Worm (Caenorhabditis elegans) whole organism, L3 larva: ENCODE measurements around the gene patr-1.
A peak's percentile ranks its signal among the peaks of the same experiment; 100 is the strongest.

Experiments
- ZK546.5 ChIP-seq: sonication (generic microtip); optimal IDR thresholded peaks from 2 replicates; lab custom pipeline; 2017; ENCODE audit warnings: missing biosample characterization, missing genetic modification characterization
- aly-2 ChIP-seq: fragments of 150-350 bp; optimal IDR thresholded peaks from 2 replicates; lab custom pipeline; 2014; ENCODE audit warnings: missing biosample characterization, missing genetic modification characterization
- ceh-28 ChIP-seq: fragments of 150-350 bp; optimal IDR thresholded peaks from 2 replicates; lab custom pipeline; 2014; ENCODE audit warnings: missing biosample characterization, missing genetic modification reagents, missing genetic modification characterization
- ceh-82 ChIP-seq: fragments of 150-350 bp; optimal IDR thresholded peaks from 2 replicates; lab custom pipeline; 2014; ENCODE audit warnings: missing biosample characterization, missing genetic modification characterization
- ceh-9 ChIP-seq: sonication (generic microtip); optimal IDR thresholded peaks from 2 replicates; lab custom pipeline; 2018; ENCODE audit warnings: missing biosample characterization, missing genetic modification characterization
- daf-12 ChIP-seq: fragments of 150-350 bp; optimal IDR thresholded peaks from 2 replicates; lab custom pipeline; 2014; ENCODE audit warnings: missing biosample characterization, missing genetic modification reagents, missing genetic modification characterization
- egl-27 ChIP-seq: sonication (generic microtip); optimal IDR thresholded peaks from 4 replicates; lab custom pipeline; 2017; ENCODE audit warnings: missing biosample characterization, missing genetic modification reagents, missing genetic modification characterization
- elt-1 ChIP-seq: fragments of 150-350 bp; optimal IDR thresholded peaks from 2 replicates; lab custom pipeline; 2014; ENCODE audit warnings: missing biosample characterization, missing genetic modification characterization
- elt-2 ChIP-seq: sonication (generic microtip); optimal IDR thresholded peaks from 2 replicates; lab custom pipeline; 2016; ENCODE audit warnings: missing genetic modification reagents, mild to moderate bottlenecking, missing genetic modification characterization, missing compliant biosample characterization
- elt-3 ChIP-seq, 3 experiments: fragments of 150-350 bp in 1 of 3; sonication (generic microtip) in 2 of 3; optimal IDR thresholded peaks; 2 replicates in 2 of 3; 4 replicates in 1 of 3; lab custom pipeline; 2014 to 2017; ENCODE audit warnings: missing biosample characterization in 3 of 3, missing genetic modification characterization in 3 of 3
- eor-1 ChIP-seq, 2 experiments: fragments of 150-350 bp; optimal IDR thresholded peaks; 2 replicates each; lab custom pipeline; 2014 to 2018; ENCODE audit warnings: missing biosample characterization in 2 of 2, missing genetic modification characterization in 2 of 2
- fkh-10 ChIP-seq: sonication (generic microtip); optimal IDR thresholded peaks from 2 replicates; lab custom pipeline; 2017; ENCODE audit warnings: missing biosample characterization, missing genetic modification reagents, missing genetic modification characterization
- fkh-2 ChIP-seq: fragments of 150-350 bp; optimal IDR thresholded peaks from 2 replicates; lab custom pipeline; 2014; ENCODE audit warnings: missing biosample characterization, missing genetic modification reagents, missing genetic modification characterization
- fos-1 ChIP-seq: fragments of 150-350 bp; optimal IDR thresholded peaks from 2 replicates; lab custom pipeline; 2014; ENCODE audit warnings: missing biosample characterization, missing genetic modification characterization
- jun-1 ChIP-seq: fragments of 150-350 bp; optimal IDR thresholded peaks from 2 replicates; lab custom pipeline; 2014; ENCODE audit warnings: missing biosample characterization, missing genetic modification reagents, missing genetic modification characterization
- lin-15B ChIP-seq: fragments of 150-350 bp; optimal IDR thresholded peaks from 2 replicates; lab custom pipeline; 2014; ENCODE audit warnings: missing biosample characterization, missing genetic modification characterization
- lsy-12 ChIP-seq: sonication (generic microtip); optimal IDR thresholded peaks from 2 replicates; lab custom pipeline; 2016; ENCODE audit warnings: mild to moderate bottlenecking, missing genetic modification characterization, missing compliant biosample characterization
- mdl-1 ChIP-seq: fragments of 150-350 bp; optimal IDR thresholded peaks from 2 replicates; lab custom pipeline; 2014; ENCODE audit warnings: missing biosample characterization, missing genetic modification characterization
- nhr-11 ChIP-seq: fragments of 150-350 bp; optimal IDR thresholded peaks from 2 replicates; lab custom pipeline; 2014; ENCODE audit warnings: missing biosample characterization, missing genetic modification characterization
- nhr-23 ChIP-seq: fragments of 150-350 bp; optimal IDR thresholded peaks from 2 replicates; lab custom pipeline; 2014; ENCODE audit warnings: missing biosample characterization, missing genetic modification reagents, missing genetic modification characterization
- nhr-237 ChIP-seq: fragments of 150-350 bp; optimal IDR thresholded peaks from 2 replicates; lab custom pipeline; 2014; ENCODE audit warnings: missing biosample characterization, missing genetic modification characterization
- nhr-25 ChIP-seq: sonication (generic microtip); optimal IDR thresholded peaks from 2 replicates; lab custom pipeline; 2017; ENCODE audit warnings: missing biosample characterization, missing genetic modification characterization
- nhr-43 ChIP-seq: sonication (generic microtip); optimal IDR thresholded peaks from 2 replicates; lab custom pipeline; 2016; ENCODE audit warnings: mild to moderate bottlenecking, missing genetic modification characterization, missing compliant biosample characterization; ENCODE audit not compliant: poor library complexity, severe bottlenecking
- nhr-67 ChIP-seq: fragments of 150-350 bp; optimal IDR thresholded peaks from 2 replicates; lab custom pipeline; 2014; ENCODE audit warnings: missing biosample characterization, missing genetic modification characterization
- nhr-77 ChIP-seq: fragments of 150-350 bp; optimal IDR thresholded peaks from 2 replicates; lab custom pipeline; 2014; ENCODE audit warnings: missing biosample characterization, missing genetic modification characterization
- pha-4 ChIP-seq: fragments of 150-350 bp; optimal IDR thresholded peaks from 2 replicates; lab custom pipeline; 2014; ENCODE audit warnings: missing biosample characterization, missing genetic modification reagents, missing genetic modification characterization
- pqm-1 ChIP-seq: fragments of 150-350 bp; optimal IDR thresholded peaks from 2 replicates; lab custom pipeline; 2017; ENCODE audit warnings: missing biosample characterization, missing genetic modification characterization, inconsistent platforms
- sea-2 ChIP-seq: fragments of 150-350 bp; sonication (generic microtip); optimal IDR thresholded peaks from 4 replicates; lab custom pipeline; 2014; ENCODE audit warnings: missing biosample characterization, missing genetic modification reagents, missing genetic modification characterization
- skn-1 ChIP-seq: fragments of 150-350 bp; optimal IDR thresholded peaks from 2 replicates; lab custom pipeline; 2014; ENCODE audit warnings: missing biosample characterization, missing genetic modification characterization
- snpc-4 ChIP-seq: fragments of 150-350 bp; optimal IDR thresholded peaks from 2 replicates; lab custom pipeline; 2014; ENCODE audit warnings: missing biosample characterization, missing genetic modification characterization
- unc-39 ChIP-seq: sonication (generic microtip); optimal IDR thresholded peaks from 4 replicates; lab custom pipeline; 2017; ENCODE audit warnings: missing biosample characterization, missing genetic modification characterization
- unc-62 ChIP-seq: fragments of 150-350 bp; sonication (generic microtip); optimal IDR thresholded peaks from 4 replicates; lab custom pipeline; 2014; ENCODE audit warnings: missing biosample characterization, missing genetic modification reagents, missing genetic modification characterization
- zag-1 ChIP-seq: fragments of 150-350 bp; optimal IDR thresholded peaks from 2 replicates; lab custom pipeline; 2014; ENCODE audit warnings: missing biosample characterization, missing genetic modification characterization
- ztf-11 ChIP-seq: fragments of 150-350 bp; optimal IDR thresholded peaks from 2 replicates; lab custom pipeline; 2014; ENCODE audit warnings: missing biosample characterization, missing genetic modification characterization
- ztf-4 ChIP-seq: fragments of 150-350 bp; optimal IDR thresholded peaks from 2 replicates; lab custom pipeline; 2014; ENCODE audit warnings: missing biosample characterization, missing genetic modification characterization

Gene patr-1

DNA sequence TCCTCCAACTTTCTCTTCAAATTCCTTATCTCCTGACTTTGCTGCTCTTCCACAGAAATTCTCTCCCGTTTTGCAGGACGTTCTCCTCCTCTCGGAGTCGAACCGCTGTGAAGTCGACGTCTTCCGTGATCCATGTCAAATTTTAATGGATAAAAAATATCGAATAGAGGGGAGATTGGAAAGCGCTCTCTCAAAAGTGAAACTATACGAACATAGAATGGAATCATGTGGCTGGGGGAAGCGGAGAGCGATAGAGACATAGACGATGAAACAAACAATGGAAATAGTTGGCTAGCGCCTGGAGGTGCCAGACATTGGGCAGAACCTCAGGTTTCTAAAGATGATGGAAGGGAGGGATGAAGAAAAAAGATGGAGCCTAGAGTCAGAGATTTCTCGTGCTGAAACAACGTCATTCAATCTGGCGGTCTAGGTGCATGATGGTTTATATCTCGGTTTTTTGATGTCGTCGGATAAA, 36.2 kb upstream of the patr-1 start, which contains the start of gene F43G6.8 (continued):
- TF ChIP-seq snpc-4 (tag; lab: Kevin White, UChicago), result peak; percentile 32
- TF ChIP-seq nhr-11 (tag; lab: Kevin White, UChicago), result peak; percentile 78
- no peak for TF ChIP-seq egl-27
- TF ChIP-seq eor-1 (tag; optimal IDR thresholded peaks at IDR 0.05; lab: Kevin White, UChicago), result no peak
- no peak for TF ChIP-seq fkh-2 (tag; lab: Kevin White, UChicago)
- no peak for TF ChIP-seq unc-62 (GFP tag; lab: Kevin White, UChicago)
- no peak for TF ChIP-seq nhr-77 (tag; lab: Kevin White, UChicago)
- TF ChIP-seq nhr-237 (tag; lab: Kevin White, UChicago), result no peak
- TF ChIP-seq, all 47 proteins: peak for 9

- TF ChIP-seq aly-2 (tag; lab: Kevin White, UChicago) (no peak), fos-1 (tag; lab: Kevin White, UChicago) (no peak), sea-2 (GFP tag; lab: Kevin White, UChicago) (no peak), ztf-11 (tag; lab: Kevin White, UChicago) (no peak), fkh-10 (GFP tag; lab: Kevin White, UChicago) (no peak)
These were observed 33.5 kb upstream of the patr-1 start for ce11 chrII:11811241-11811640.

DNA sequence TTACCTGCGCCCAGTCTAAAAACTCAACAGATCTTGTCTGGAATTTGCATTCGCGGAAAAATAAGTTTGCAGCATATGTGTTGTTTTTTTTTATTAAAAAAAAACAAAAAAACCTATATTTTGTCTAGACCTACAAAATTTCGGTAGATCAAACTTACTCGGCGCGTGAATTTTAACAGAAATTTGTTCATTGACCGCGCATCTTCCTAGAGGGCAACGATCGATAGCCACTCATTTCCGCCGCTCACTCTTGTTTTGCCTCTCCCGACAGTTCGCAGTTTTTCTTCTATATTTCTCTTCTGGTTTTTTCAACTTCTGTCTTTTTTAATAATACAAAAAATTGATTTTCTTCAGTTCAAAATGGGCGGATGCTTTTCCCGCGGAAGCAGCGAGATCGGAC, 32.7 kb upstream of the patr-1 start, which contains the start of gene F43G6.7:
Gene F43G6.7, plus strand, starts transcription at position 355 of the 400 bp plus-strand sequence.
- no peak for TF ChIP-seq egl-27
- no peak for TF ChIP-seq nhr-43 (tag; lab: Kevin White, UChicago)
- TF ChIP-seq nhr-25 (tag; lab: Kevin White, UChicago), result no peak
- no peak for TF ChIP-seq zag-1 (tag; lab: Kevin White, UChicago)
- TF ChIP-seq ztf-4 (tag; lab: Kevin White, UChicago), result no peak
- no peak for TF ChIP-seq aly-2 (tag; lab: Kevin White, UChicago)
- no peak for TF ChIP-seq nhr-23 (tag; lab: Kevin White, UChicago)
- TF ChIP-seq ceh-9, result no peak
- no peak for TF ChIP-seq skn-1 (tag; lab: Kevin White, UChicago)
- no peak for TF ChIP-seq fos-1 (tag; lab: Kevin White, UChicago)
- no peak for TF ChIP-seq ZK546.5 (tag; lab: Kevin White, UChicago)
- TF ChIP-seq mdl-1 (tag; lab: Kevin White, UChicago), result no peak
- TF ChIP-seq lin-15B (tag; lab: Kevin White, UChicago), result no peak
- no peak for TF ChIP-seq nhr-237 (tag; lab: Kevin White, UChicago)
- no peak for TF ChIP-seq daf-12 (tag; lab: Kevin White, UChicago)
- TF ChIP-seq pqm-1 (tag; lab: Kevin White, UChicago), result no peak
- TF ChIP-seq nhr-11 (tag; lab: Kevin White, UChicago), result no peak
- TF ChIP-seq ceh-82 (tag; lab: Kevin White, UChicago), result no peak
- TF ChIP-seq elt-3 (tag; optimal IDR thresholded peaks at IDR 0.05; lab: Kevin White, UChicago), result no peak
- no peak for TF ChIP-seq snpc-4 (tag; lab: Kevin White, UChicago)

- TF ChIP-seq ceh-9 (no peak), elt-2 (tag; lab: Kevin White, UChicago) (no peak), ceh-28 (tag; lab: Kevin White, UChicago) (no peak), lsy-12 (tag; lab: Kevin White, UChicago) (no peak), fkh-10 (GFP tag; lab: Kevin White, UChicago) (no peak), fos-1 (tag; lab: Kevin White, UChicago) (no peak), unc-39 (tag; lab: Kevin White, UChicago) (no peak), jun-1 (tag; lab: Kevin White, UChicago) (no peak), nhr-11 (tag; lab: Kevin White, UChicago) (no peak), elt-1 (tag; lab: Kevin White, UChicago) (no peak), unc-62 (GFP tag; lab: Kevin White, UChicago) (no peak), snpc-4 (tag; lab: Kevin White, UChicago) (no peak), zag-1 (tag; lab: Kevin White, UChicago) (no peak), nhr-67 (tag; lab: Kevin White, UChicago) (no peak), nhr-25 (tag; lab: Kevin White, UChicago) (no peak), pha-4 (tag; lab: Kevin White, UChicago) (no peak), ceh-82 (tag; lab: Kevin White, UChicago) (no peak)
These were observed 31.2 kb upstream of the patr-1 start, which contains the start of gene F43G6.10 for ce11 chrII:11808979-11809378. TSS of gene F43G6.10 (plus strand) at chrII:11809349.
